Fruit fly (Drosophila melanogaster): Measurements from ENCODE around the gene CG4382.

- TF ChIP-seq CG8478 (optimal IDR thresholded peaks at IDR 0.05) (no peak), CTCF (optimal IDR thresholded peaks at IDR 0.05) (no peak)
Observed at dm6 chr2L:9568360-9569088, 32.1 kb downstream of the CG4382 start, which contains the start of gene brwl.

All from S2 (cell line).